Fruit fly (Drosophila melanogaster): ENCODE measurements around the gene CG13838.

Gene CG13838

DNA sequence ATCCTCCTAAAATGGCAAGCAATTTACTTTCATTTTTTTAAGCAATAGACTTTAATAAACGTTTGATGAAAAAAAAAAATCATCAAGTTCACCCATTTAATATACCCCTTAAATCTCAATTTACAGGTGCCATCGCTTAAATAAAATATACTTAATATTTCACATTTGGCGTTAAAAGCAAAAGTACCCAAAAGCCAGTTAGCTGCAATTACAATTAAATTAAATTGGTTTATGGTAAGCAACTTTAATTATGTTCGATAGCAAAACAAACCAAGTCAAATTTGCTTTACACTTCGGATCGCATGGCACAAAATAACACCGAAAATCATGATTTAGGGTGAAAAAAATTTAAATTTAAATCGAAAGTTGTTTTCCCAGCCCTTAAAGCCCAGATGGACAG lies at the start of gene CG13838:
TSS of gene CG13838 (plus strand) at position 301 of the 400 bp plus-strand sequence.
- TF ChIP-seq h (optimal IDR thresholded peaks at IDR 0.05) (no peak), psq (optimal IDR thresholded peaks at IDR 0.05) (no peak), insv (optimal IDR thresholded peaks at IDR 0.05) (no peak), Myc (optimal IDR thresholded peaks at IDR 0.05) (no peak), ttk (optimal IDR thresholded peaks at IDR 0.05) (no peak), Sin3A (optimal IDR thresholded peaks at IDR 0.05) (no peak)

dm6 chr3R:22997912-22998622 lies 44.0 kb upstream of the CG13838 start, which contains the start of gene Nha2:
Nha2 (minus strand) TSS chr3R:22998528.
- no peak for TF ChIP-seq Myc (optimal IDR thresholded peaks at IDR 0.05)
- no peak for TF ChIP-seq insv (optimal IDR thresholded peaks at IDR 0.05)
- no peak for TF ChIP-seq h (optimal IDR thresholded peaks at IDR 0.05)
- no peak for TF ChIP-seq Sin3A (optimal IDR thresholded peaks at IDR 0.05)
- TF ChIP-seq psq (optimal IDR thresholded peaks at IDR 0.05): no peak
- TF ChIP-seq ttk (optimal IDR thresholded peaks at IDR 0.05): no peak

dm6 chr3R:22998623-22999179 lies 43.3 kb upstream of the CG13838 start:
- TF ChIP-seq insv (optimal IDR thresholded peaks at IDR 0.05) (no peak), h (optimal IDR thresholded peaks at IDR 0.05) (no peak), Sin3A (optimal IDR thresholded peaks at IDR 0.05) (no peak), Myc (optimal IDR thresholded peaks at IDR 0.05) (no peak), ttk (optimal IDR thresholded peaks at IDR 0.05) (no peak), psq (optimal IDR thresholded peaks at IDR 0.05) (no peak)

DNA sequence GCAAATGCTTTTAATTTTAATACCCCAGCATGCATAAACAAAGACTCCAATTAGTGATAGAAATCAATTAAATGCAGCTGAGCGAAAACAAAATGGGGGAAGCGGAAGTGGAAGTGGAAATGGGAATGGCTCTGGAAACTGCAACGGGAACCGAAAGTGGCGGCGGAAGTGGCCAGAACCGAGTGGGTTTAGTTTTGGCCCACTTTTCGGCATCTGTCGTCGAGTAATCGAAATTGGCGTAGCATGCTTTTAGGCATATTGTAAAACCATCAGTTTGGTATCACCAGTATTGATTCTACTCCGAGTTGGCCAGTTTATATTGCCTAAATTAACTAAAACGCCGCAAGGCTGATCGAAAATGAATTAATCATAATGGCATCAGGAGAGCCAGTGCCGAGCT lies 37.9 kb upstream of the CG13838 start:
- TF ChIP-seq ttk (optimal IDR thresholded peaks at IDR 0.05): no peak
- TF ChIP-seq Sin3A (optimal IDR thresholded peaks at IDR 0.05): no peak
- no peak for TF ChIP-seq psq (optimal IDR thresholded peaks at IDR 0.05)
- TF ChIP-seq h (optimal IDR thresholded peaks at IDR 0.05): no peak
- TF ChIP-seq insv (optimal IDR thresholded peaks at IDR 0.05): no peak
- no peak for TF ChIP-seq Myc (optimal IDR thresholded peaks at IDR 0.05)

- TF ChIP-seq h (optimal IDR thresholded peaks at IDR 0.05): no peak
Observed at dm6 chr3R:23009480-23010115, 32.4 kb upstream of the CG13838 start.

DNA sequence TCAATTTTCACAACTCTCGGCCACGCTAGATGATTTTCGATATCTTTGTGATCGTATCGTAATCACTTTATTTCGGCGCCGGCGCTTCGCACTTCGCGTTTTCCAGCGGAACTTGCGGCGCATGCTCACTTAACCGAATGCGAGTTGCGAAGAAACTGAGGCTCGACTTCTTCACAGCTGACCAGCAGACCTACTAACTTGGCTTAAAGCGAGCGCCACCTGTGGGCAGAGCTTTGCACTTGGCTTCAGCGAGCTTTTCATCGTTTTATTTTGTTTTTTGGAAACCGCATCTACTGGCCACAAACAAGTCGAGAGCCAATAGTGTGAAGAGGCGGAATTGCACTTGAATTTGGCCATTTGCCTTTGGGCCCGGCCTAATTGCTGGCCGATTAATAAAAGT lies 31.6 kb upstream of the CG13838 start, which contains the start of gene CG34375:
TSS of gene CG34375 (minus strand) at position 157 of the 400 bp plus-strand sequence.
- TF ChIP-seq psq (optimal IDR thresholded peaks at IDR 0.05) (no peak), h (optimal IDR thresholded peaks at IDR 0.05) (no peak), Sin3A (optimal IDR thresholded peaks at IDR 0.05) (no peak), Myc (optimal IDR thresholded peaks at IDR 0.05) (no peak), ttk (optimal IDR thresholded peaks at IDR 0.05) (no peak), insv (optimal IDR thresholded peaks at IDR 0.05) (no peak)

dm6 chr3R:23012017-23012416 lies 30.0 kb upstream of the CG13838 start, which contains the start of gene CG6688:
CG6688 (plus strand) TSS chr3R:23012412.
- TF ChIP-seq ttk (optimal IDR thresholded peaks at IDR 0.05) (no peak), psq (optimal IDR thresholded peaks at IDR 0.05) (no peak), insv (optimal IDR thresholded peaks at IDR 0.05) (no peak), Sin3A (optimal IDR thresholded peaks at IDR 0.05) (no peak), h (optimal IDR thresholded peaks at IDR 0.05) (no peak), Myc (optimal IDR thresholded peaks at IDR 0.05) (no peak)

- TF ChIP-seq ttk (optimal IDR thresholded peaks at IDR 0.05) (no peak), psq (optimal IDR thresholded peaks at IDR 0.05) (no peak), Sin3A (optimal IDR thresholded peaks at IDR 0.05) (no peak), insv (optimal IDR thresholded peaks at IDR 0.05) (no peak)
Observed at dm6 chr3R:23013482-23013881, 28.6 kb upstream of the CG13838 start.

dm6 chr3R:23026652-23027427 lies 15.2 kb upstream of the CG13838 start, which contains the start of gene lmd:
lmd (minus strand) TSS chr3R:23026713.
- TF ChIP-seq Sin3A (optimal IDR thresholded peaks at IDR 0.05) (no peak), insv (optimal IDR thresholded peaks at IDR 0.05) (no peak), h (optimal IDR thresholded peaks at IDR 0.05) (no peak), psq (optimal IDR thresholded peaks at IDR 0.05) (no peak), Myc (optimal IDR thresholded peaks at IDR 0.05) (no peak)

- TF ChIP-seq Myc (optimal IDR thresholded peaks at IDR 0.05): no peak
- TF ChIP-seq insv (optimal IDR thresholded peaks at IDR 0.05): no peak
- no peak for TF ChIP-seq h (optimal IDR thresholded peaks at IDR 0.05)
- no peak for TF ChIP-seq ttk (optimal IDR thresholded peaks at IDR 0.05)
- TF ChIP-seq psq (optimal IDR thresholded peaks at IDR 0.05): no peak
- TF ChIP-seq Sin3A (optimal IDR thresholded peaks at IDR 0.05): no peak
Observed at dm6 chr3R:23027428-23027813, 14.6 kb upstream of the CG13838 start.

DNA sequence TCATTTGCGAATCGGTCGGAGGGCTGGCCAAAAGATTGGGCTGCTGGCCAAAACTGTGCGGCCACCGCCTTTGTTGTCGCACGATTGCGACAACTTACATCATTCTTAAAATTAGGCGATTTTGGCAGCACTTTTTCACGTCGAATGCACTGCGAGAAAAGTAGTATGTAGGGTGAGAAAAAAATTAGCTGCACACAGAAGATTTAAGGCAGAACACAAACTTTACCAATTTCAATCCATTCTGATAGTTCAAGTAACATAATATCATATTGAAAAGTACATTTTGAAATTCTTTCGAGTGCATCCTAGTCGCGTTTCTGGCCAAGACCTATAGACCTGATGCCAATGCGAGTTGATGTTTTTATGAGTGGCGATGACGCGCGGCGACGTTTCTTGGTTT lies 13.5 kb upstream of the CG13838 start:
- TF ChIP-seq h (optimal IDR thresholded peaks at IDR 0.05): no peak
- TF ChIP-seq insv (optimal IDR thresholded peaks at IDR 0.05): no peak
- TF ChIP-seq Myc (optimal IDR thresholded peaks at IDR 0.05): no peak
- TF ChIP-seq Sin3A (optimal IDR thresholded peaks at IDR 0.05): no peak
- TF ChIP-seq ttk (optimal IDR thresholded peaks at IDR 0.05): no peak
- no peak for TF ChIP-seq psq (optimal IDR thresholded peaks at IDR 0.05)

DNA sequence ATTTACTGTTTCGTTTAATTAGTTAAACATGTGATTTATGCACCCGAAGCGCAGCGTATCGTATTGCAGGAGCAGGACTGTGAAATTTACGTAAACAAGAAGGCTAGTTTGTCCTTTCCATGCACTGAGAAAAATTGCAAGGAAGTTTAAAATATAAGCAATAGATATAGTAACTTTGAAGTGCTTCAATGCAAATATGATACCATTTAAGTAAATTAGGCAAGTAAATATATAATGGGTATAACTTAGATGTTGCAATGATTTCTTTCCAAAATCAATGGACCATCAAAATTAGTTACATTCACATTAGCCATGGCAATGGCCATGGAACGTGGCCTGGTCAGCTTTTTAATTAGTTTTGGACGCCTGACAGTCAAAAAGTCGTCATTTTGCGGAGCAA lies 11.1 kb upstream of the CG13838 start:
- no peak for TF ChIP-seq h (optimal IDR thresholded peaks at IDR 0.05)
- no peak for TF ChIP-seq psq (optimal IDR thresholded peaks at IDR 0.05)
- TF ChIP-seq insv (optimal IDR thresholded peaks at IDR 0.05): no peak
- TF ChIP-seq ttk (optimal IDR thresholded peaks at IDR 0.05): no peak
- TF ChIP-seq Sin3A (optimal IDR thresholded peaks at IDR 0.05): no peak
- TF ChIP-seq Myc (optimal IDR thresholded peaks at IDR 0.05): no peak
